Fruit fly (Drosophila melanogaster): ENCODE measurements around the gene Spn77Ba.

Spn77Ba gene

DNA sequence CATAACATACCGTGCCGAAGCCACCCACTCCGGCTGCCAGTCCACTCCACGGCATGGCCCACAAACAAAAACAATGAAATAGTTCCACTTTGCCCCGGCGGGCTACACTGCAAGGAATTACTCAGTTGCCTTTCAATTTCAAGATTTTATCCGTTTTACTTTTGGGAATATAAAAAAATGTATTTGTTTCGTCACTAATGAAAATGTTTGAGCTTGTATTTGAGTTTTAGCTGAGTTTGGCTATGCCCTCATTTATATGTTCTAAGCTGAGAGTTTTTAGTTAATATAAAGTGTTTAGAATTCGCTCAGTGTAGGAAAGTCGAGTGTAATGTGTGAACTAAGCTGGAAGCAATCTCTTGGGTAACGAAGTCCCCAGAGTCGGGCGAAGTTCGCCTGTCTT, 40.4 kb upstream of the Spn77Ba start (continued):
- TF ChIP-seq zfh1 (GFP tag; IDR thresholded peaks at IDR 0.05) (no peak), CG4424 (GFP tag; optimal IDR thresholded peaks at IDR 0.05) (peak; percentile 43), Dad (GFP tag; optimal IDR thresholded peaks at IDR 0.05) (no peak), Sox100B (GFP tag; optimal IDR thresholded peaks at IDR 0.05) (peak; percentile 36), ind (GFP tag; optimal IDR thresholded peaks at IDR 0.05) (peak; percentile 48), Rfx (GFP tag; IDR thresholded peaks at IDR 0.05) (peak; percentile 52), HmgZ (tag; optimal IDR thresholded peaks at IDR 0.05) (no peak), CG10654 (GFP tag; optimal IDR thresholded peaks at IDR 0.05) (no peak), Adf1 (GFP tag; IDR thresholded peaks at IDR 0.05) (no peak), CG3995 (GFP tag; optimal IDR thresholded peaks at IDR 0.05) (no peak), CG18011 (GFP tag; optimal IDR thresholded peaks at IDR 0.05) (no peak), Sox102F (GFP tag; optimal IDR thresholded peaks at IDR 0.05) (peak; percentile 68), psq (GFP tag; optimal IDR thresholded peaks at IDR 0.05) (no peak), repo (GFP tag; optimal IDR thresholded peaks at IDR 0.05) (no peak), CG7357 (GFP tag; IDR thresholded peaks at IDR 0.05) (no peak), ase (GFP tag; IDR thresholded peaks at IDR 0.05) (no peak), CG18619 (GFP tag; optimal IDR thresholded peaks at IDR 0.05) (no peak), MESR4 (GFP tag; optimal IDR thresholded peaks at IDR 0.05) (no peak), Max (GFP tag; optimal IDR thresholded peaks at IDR 0.05) (peak; percentile 2), tgo (GFP tag; IDR thresholded peaks at IDR 0.05) (peak; percentile 53; the same call in 2 of the 3 replicates), lbe (GFP tag; optimal IDR thresholded peaks at IDR 0.05) (no peak)

DNA sequence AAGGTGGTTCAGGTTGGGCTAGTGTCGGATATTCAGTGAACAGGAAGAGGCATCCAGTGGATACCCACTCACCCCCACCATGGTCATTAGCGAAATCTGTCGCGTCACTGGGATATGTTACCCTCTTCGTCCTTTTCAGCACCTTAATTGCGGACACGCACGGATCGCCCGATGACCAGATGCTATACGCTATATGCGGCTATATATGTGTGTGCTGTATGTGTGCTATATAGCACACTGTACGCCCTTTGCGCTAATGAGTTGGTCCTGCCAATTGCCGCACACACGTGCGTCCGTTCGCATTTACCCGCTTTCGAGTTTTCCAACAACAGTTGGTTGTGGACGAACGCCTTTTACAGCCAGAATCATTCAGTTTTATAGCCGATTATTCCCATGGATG, 35.7 kb upstream of the Spn77Ba start:
- TF ChIP-seq CG10209 (GFP tag; optimal IDR thresholded peaks at IDR 0.05) (no peak), Hey (tag; optimal IDR thresholded peaks at IDR 0.05) (peak; percentile 62), Spps (tag; optimal IDR thresholded peaks at IDR 0.05) (no peak), hb (GFP tag; IDR thresholded peaks at IDR 0.05; ENCODE audit: partially characterized antibody) (no peak), zen (tag; optimal IDR thresholded peaks at IDR 0.05) (peak; percentile 53), run (tag; optimal IDR thresholded peaks at IDR 0.05) (no peak), twi (tag; optimal IDR thresholded peaks at IDR 0.05) (peak; percentile 47), Rx (GFP tag; IDR thresholded peaks at IDR 0.05) (no peak), CG7357 (GFP tag; IDR thresholded peaks at IDR 0.05) (no peak), cad (GFP tag; optimal IDR thresholded peaks at IDR 0.05) (peak; percentile 47), CG13894 (tag; optimal IDR thresholded peaks at IDR 0.05) (peak; percentile 86), tll (GFP tag; optimal IDR thresholded peaks at IDR 0.05) (peak in 1 of 2 experiments; percentile 63), scrt (GFP tag; optimal IDR thresholded peaks at IDR 0.05) (peak; percentile 11)

DNA sequence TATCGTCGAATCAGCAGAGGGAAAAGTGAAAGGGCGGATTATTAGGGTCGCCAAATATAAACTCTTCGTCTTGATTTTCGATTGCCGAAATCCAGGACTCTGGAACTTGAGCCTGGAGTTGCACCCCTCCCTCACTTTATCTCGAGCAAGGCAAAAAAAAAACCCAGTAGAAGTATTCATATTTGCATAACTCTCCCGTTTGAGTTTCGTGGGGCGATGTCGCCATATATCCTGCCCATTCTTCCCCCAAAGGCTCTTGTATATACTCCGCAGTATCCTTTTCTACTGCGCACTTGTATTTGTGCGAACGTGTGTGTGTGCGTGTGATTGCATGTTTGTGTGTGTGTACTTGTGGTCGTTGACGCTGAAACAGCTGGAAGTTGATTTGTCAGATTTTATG, 29.9 kb upstream of the Spn77Ba start:
- TF ChIP-seq CG13894 (tag; optimal IDR thresholded peaks at IDR 0.05) (peak; percentile 93), cg (GFP tag; optimal IDR thresholded peaks at IDR 0.05) (peak; percentile 28), fd3F (GFP tag; optimal IDR thresholded peaks at IDR 0.05) (no peak), E2f1 (GFP tag; IDR thresholded peaks at IDR 0.05) (no peak), abd-A (tag; optimal IDR thresholded peaks at IDR 0.05) (peak; percentile 16)

DNA sequence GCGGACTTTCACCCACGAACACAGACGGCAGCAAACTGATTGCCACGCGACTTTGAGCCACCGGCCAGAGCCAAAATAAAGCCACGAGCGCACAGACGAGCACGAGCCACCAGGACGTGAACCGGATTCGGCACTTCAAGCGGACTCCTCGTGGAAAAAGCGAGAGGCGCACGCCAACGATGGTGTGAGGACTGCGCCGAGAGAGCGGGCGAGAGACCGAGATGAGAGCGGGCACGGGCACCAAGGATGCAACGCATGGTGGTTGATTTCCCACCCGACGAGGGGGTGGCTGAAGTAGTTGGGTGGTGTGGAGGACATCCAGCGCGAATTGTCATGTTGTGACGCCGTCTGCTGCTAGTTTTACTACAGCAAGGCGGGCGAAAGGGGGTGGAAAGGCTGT, 21.9 kb upstream of the Spn77Ba start, which contains the start of gene gogo:
Gene gogo, minus strand, starts transcription at position 39 of the 400 bp plus-strand sequence.
- TF ChIP-seq CG7271 (tag; optimal IDR thresholded peaks at IDR 0.05) (no peak), Bgb (GFP tag; IDR thresholded peaks at IDR 0.05; ENCODE audit: partially characterized antibody) (peak; percentile 38; the same call in 1 of the 2 replicates), aop (GFP tag; IDR thresholded peaks at IDR 0.05) (no peak), CG7963 (GFP tag; IDR thresholded peaks at IDR 0.05; ENCODE audit: partially characterized antibody) (0 out of 3 replicates have a peak, but pooled peaks have one; percentile 27), Stat92E (GFP tag; optimal IDR thresholded peaks at IDR 0.05) (no peak), dysf (GFP tag; IDR thresholded peaks at IDR 0.05) (no peak), pzg (GFP tag; optimal IDR thresholded peaks at IDR 0.05) (peak; percentile 2), chn (GFP tag; optimal IDR thresholded peaks at IDR 0.05) (peak; percentile 6), usp (GFP tag; optimal IDR thresholded peaks at IDR 0.05) (no peak), seq (GFP tag; IDR thresholded peaks at IDR 0.05) (peak; percentile 70; the same call in 1 of the 2 replicates), CG6654 (GFP tag; optimal IDR thresholded peaks at IDR 0.05) (no peak), ATbp (GFP tag; optimal IDR thresholded peaks at IDR 0.05) (no peak)
